Fruit fly (Drosophila melanogaster): ENCODE data around the gene CG18754.

The CG18754 gene

dm6 chr3R:23723381-23724034, 39.7 kb downstream of the CG18754 start (continued):
- TF ChIP-seq CG5953 (GFP tag; IDR thresholded peaks at IDR 0.05) = peak; percentile 54; the same call in 1 of the 2 replicates
- peak; percentile 49; the same call in 1 of the 2 replicates for TF ChIP-seq bowl (GFP tag; IDR thresholded peaks at IDR 0.05)
- no peak for TF ChIP-seq Neu2 (GFP tag; optimal IDR thresholded peaks at IDR 0.05; ENCODE audit: borderline replicate concordance)
- TF ChIP-seq chm (GFP tag; IDR thresholded peaks at IDR 0.05) = 0 out of 2 replicates have a peak, but pooled peaks have one; percentile 58
- peak; percentile 78; the same call in 2 of the 3 replicates for TF ChIP-seq Dbx (GFP tag; IDR thresholded peaks at IDR 0.05)
- TF ChIP-seq C15 (GFP tag; IDR thresholded peaks at IDR 0.05) = no peak
- no peak for TF ChIP-seq scrt (GFP tag; optimal IDR thresholded peaks at IDR 0.05)
- TF ChIP-seq CG14441 (GFP tag; IDR thresholded peaks at IDR 0.05) = peak; percentile 43; the same call in 1 of the 2 replicates
- TF ChIP-seq CG3847 (GFP tag; IDR thresholded peaks at IDR 0.05) = no peak
- peak; percentile 73 for TF ChIP-seq stc (GFP tag; IDR thresholded peaks at IDR 0.05)
- TF ChIP-seq chif (GFP tag; optimal IDR thresholded peaks at IDR 0.05) = peak in 1 of 2 experiments; percentile 35
- TF ChIP-seq sob (GFP tag; IDR thresholded peaks at IDR 0.05) = no peak
- no peak for TF ChIP-seq CG1602 (GFP tag; optimal IDR thresholded peaks at IDR 0.05)
- TF ChIP-seq nmo (GFP tag; optimal IDR thresholded peaks at IDR 0.05) = no peak
- no peak for TF ChIP-seq Deaf1 (tag; optimal IDR thresholded peaks at IDR 0.05)
- TF ChIP-seq gsb (GFP tag; IDR thresholded peaks at IDR 0.05) = peak; percentile 59; the same call in 1 of the 2 replicates
- peak; percentile 88 for TF ChIP-seq CG34376 (GFP tag; optimal IDR thresholded peaks at IDR 0.05)
- peak; percentile 73 for TF ChIP-seq pb (GFP tag; optimal IDR thresholded peaks at IDR 0.05)
- peak; percentile 96 for TF ChIP-seq Asciz (GFP tag; optimal IDR thresholded peaks at IDR 0.05)
- TF ChIP-seq CG14965 (GFP tag; optimal IDR thresholded peaks at IDR 0.05; ENCODE audit: borderline replicate concordance) = peak; percentile 63
- TF ChIP-seq CG10431 (GFP tag; optimal IDR thresholded peaks at IDR 0.05) = no peak
- peak; percentile 25 for TF ChIP-seq CG17385 (GFP tag; optimal IDR thresholded peaks at IDR 0.05)
- TF ChIP-seq CG9817 (tag; optimal IDR thresholded peaks at IDR 0.05) = peak; percentile 7
- TF ChIP-seq CG31441 (GFP tag; IDR thresholded peaks at IDR 0.05) = peak; percentile 34; the same call in 1 of the 2 replicates
- peak; percentile 42 for TF ChIP-seq bab2 (GFP tag; optimal IDR thresholded peaks at IDR 0.05)
- peak; percentile 52; the same call in 1 of the 3 replicates for TF ChIP-seq H15 (GFP tag; IDR thresholded peaks at IDR 0.05)
- TF ChIP-seq CG2712 (tag; optimal IDR thresholded peaks at IDR 0.05) = peak; percentile 48
- TF ChIP-seq Doc3 (GFP tag; IDR thresholded peaks at IDR 0.05; ENCODE audit: partially characterized antibody) = no peak
- no peak for TF ChIP-seq phol (tag; optimal IDR thresholded peaks at IDR 0.05)
- TF ChIP-seq ems (GFP tag; optimal IDR thresholded peaks at IDR 0.05) = peak; percentile 23
- TF ChIP-seq CG17568 (GFP tag; optimal IDR thresholded peaks at IDR 0.05) = peak; percentile 48
- TF ChIP-seq Sry-β (GFP tag; optimal IDR thresholded peaks at IDR 0.05) = peak; percentile 62
- no peak for TF ChIP-seq knrl (GFP tag; IDR thresholded peaks at IDR 0.05; ENCODE audit: partially characterized antibody)
- no peak for TF ChIP-seq slou (GFP tag; optimal IDR thresholded peaks at IDR 0.05)
- no peak for TF ChIP-seq zen (tag; optimal IDR thresholded peaks at IDR 0.05)
- TF ChIP-seq CG14860 (GFP tag; IDR thresholded peaks at IDR 0.05; ENCODE audit: partially characterized antibody) = no peak
- TF ChIP-seq eve (GFP tag; optimal IDR thresholded peaks at IDR 0.05) = peak in 1 of 2 experiments; percentile 85
- TF ChIP-seq CG8765 (GFP tag; IDR thresholded peaks at IDR 0.05) = no peak
- TF ChIP-seq aop (GFP tag; IDR thresholded peaks at IDR 0.05) = no peak
- TF ChIP-seq exex (tag; optimal IDR thresholded peaks at IDR 0.05) = peak; percentile 51
- peak; percentile 25 for TF ChIP-seq CG9876 (GFP tag; optimal IDR thresholded peaks at IDR 0.05)
- TF ChIP-seq slp2 (GFP tag; optimal IDR thresholded peaks at IDR 0.05) = peak; percentile 56
- peak; percentile 38; the same call in 1 of the 2 replicates for TF ChIP-seq CG17328 (GFP tag; IDR thresholded peaks at IDR 0.05)
- TF ChIP-seq CG12236 (GFP tag; optimal IDR thresholded peaks at IDR 0.05) = peak; percentile 45
- TF ChIP-seq gsb-n (tag; optimal IDR thresholded peaks at IDR 0.05) = peak; percentile 54
- peak; percentile 27 for TF ChIP-seq CG13424 (tag; optimal IDR thresholded peaks at IDR 0.05)
- no peak for TF ChIP-seq Gug (GFP tag; IDR thresholded peaks at IDR 0.05)
- no peak for TF ChIP-seq oc (tag; optimal IDR thresholded peaks at IDR 0.05)
- TF ChIP-seq CG9215 (GFP tag; IDR thresholded peaks at IDR 0.05) = no peak
